Worm (Caenorhabditis elegans) whole organism, midembryonic: ENCODE results near the gene dhcr-7.

Experiments used
- cog-1 ChIP-seq: sonication (generic microtip); optimal IDR thresholded peaks from 2 replicates; lab custom pipeline; 2016; ENCODE audit warnings: missing genetic modification characterization, missing compliant biosample characterization
- med-1 ChIP-seq: sonication (generic microtip); optimal IDR thresholded peaks from 2 replicates; lab custom pipeline; 2017; ENCODE audit warnings: missing genetic modification characterization, mild to moderate bottlenecking, missing compliant biosample characterization, antibody characterized with exemption, missing genetic modification reagents; ENCODE audit not compliant: insufficient read depth
- tab-1 ChIP-seq: fragments of 200-800 bp; sonication (Bioruptor generic); IDR thresholded peaks from 2 replicates; pipeline ENCODE4 v1.3.6; 2022; ENCODE audit warnings: missing genetic modification characterization, missing compliant biosample characterization

DNA sequence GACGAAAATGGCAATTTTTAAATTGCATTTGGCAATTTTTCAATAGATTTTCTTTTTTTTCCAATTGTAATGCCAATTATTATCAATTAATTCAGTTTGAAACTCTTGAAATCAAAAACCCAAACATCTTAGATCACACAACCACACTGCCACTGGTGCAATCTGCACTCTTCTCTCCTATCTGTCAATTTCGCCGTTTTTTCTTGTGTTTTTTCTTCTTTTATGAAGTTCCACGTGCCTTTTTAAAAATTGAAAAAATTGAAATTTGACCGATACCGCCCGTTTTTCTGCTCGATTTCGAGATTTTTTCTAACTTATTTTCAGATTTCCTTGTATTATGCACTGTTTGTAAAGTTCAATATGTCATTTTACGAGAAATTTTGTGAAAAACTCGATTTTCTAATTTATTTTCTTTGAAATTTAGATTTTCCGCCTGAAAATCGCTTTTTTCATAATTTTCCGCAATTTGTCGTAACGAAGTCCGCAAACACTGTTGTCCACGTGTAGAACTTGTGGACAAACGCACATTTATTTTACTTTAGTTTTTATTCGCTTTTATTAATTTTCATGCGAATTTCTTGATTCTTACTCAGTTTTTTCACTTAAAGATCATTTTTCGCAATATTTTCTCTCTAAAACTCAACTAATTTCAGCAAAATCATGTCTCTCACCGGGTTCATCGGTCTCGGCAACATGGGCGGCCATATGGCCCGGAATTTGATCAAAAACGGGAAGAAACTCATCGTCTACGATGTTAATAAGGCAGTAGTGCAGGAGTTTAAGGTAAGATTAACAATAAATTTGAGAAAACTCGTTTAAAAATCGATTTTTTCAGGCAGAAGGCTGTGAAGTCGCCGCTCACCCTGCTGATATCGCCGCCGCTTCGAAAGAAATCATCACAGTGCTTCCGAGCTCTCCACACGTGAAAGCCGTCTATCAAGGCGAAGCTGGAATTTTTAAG lies 8.4 kb upstream of the dhcr-7 start, which contains the start of gene B0250.5:
- TF ChIP-seq med-1 (GFP tag; lab: Kevin White, UChicago): no peak
- TF ChIP-seq tab-1 (GFP tag; lab: Robert Waterston, UW): no peak
- TF ChIP-seq cog-1 (tag; lab: Kevin White, UChicago): no peak
